Fruit fly (Drosophila melanogaster) whole organism, pupa: ENCODE measurements around the gene CG33332.

ENCODE experiments used
- CG10348 ChIP-seq: fragments of 200-800 bp; sonication (Bioruptor generic); IDR thresholded peaks from 2 replicates; pipeline ENCODE4 v1.3.6; 2022; ENCODE audit warnings: missing biosample characterization, missing genetic modification characterization
- CG12605 ChIP-seq: fragments of 200-800 bp; sonication (Bioruptor generic); IDR thresholded peaks from 2 replicates; pipeline ENCODE4 v1.3.6; 2022; ENCODE audit warnings: missing biosample characterization, missing genetic modification characterization
- CG13204 ChIP-seq: fragments of 200-800 bp; sonication (Bioruptor generic); optimal IDR thresholded peaks from 2 replicates; lab custom pipeline; 2018; ENCODE audit warnings: missing biosample characterization, mild to moderate bottlenecking, missing genetic modification characterization, moderate library complexity
- CG14655 ChIP-seq: fragments of 200-800 bp; sonication (Bioruptor generic); optimal IDR thresholded peaks from 3 replicates; lab custom pipeline; 2017; ENCODE audit warnings: mild to moderate bottlenecking, missing biosample characterization, missing genetic modification reagents, missing genetic modification characterization
- CG15710 ChIP-seq: fragments of 200-800 bp; sonication (Bioruptor generic); optimal IDR thresholded peaks from 2 replicates; lab custom pipeline; 2018; ENCODE audit warnings: missing biosample characterization, mild to moderate bottlenecking, missing genetic modification characterization, moderate library complexity
- CG17806 ChIP-seq: fragments of 200-800 bp; sonication (Bioruptor generic); optimal IDR thresholded peaks from 2 replicates; lab custom pipeline; 2018; ENCODE audit warnings: missing biosample characterization, mild to moderate bottlenecking, missing genetic modification characterization, moderate library complexity
- CG32121 ChIP-seq: fragments of 200-800 bp; sonication (Bioruptor generic); IDR thresholded peaks from 2 replicates; pipeline ENCODE4 v1.3.6; 2022; ENCODE audit warnings: missing biosample characterization, missing genetic modification characterization
- CG4496 ChIP-seq: fragments of 200-800 bp; sonication (Bioruptor generic); IDR thresholded peaks from 3 replicates; pipeline ENCODE4 v1.3.6; 2022; ENCODE audit warnings: missing biosample characterization, missing genetic modification characterization
- CG9948 ChIP-seq: fragments of 200-800 bp; sonication (Bioruptor generic); optimal IDR thresholded peaks from 2 replicates; lab custom pipeline; 2018; ENCODE audit warnings: missing biosample characterization, mild to moderate bottlenecking, missing genetic modification characterization, moderate library complexity
- EcR ChIP-seq: fragments of 200-800 bp; sonication (Bioruptor generic); optimal IDR thresholded peaks from 3 replicates; lab custom pipeline; 2019; ENCODE audit warnings: missing biosample characterization, missing genetic modification characterization, mild to moderate bottlenecking, moderate library complexity, missing genetic modification reagents
- Ets98B ChIP-seq: fragments of 200-800 bp; sonication (Bioruptor generic); IDR thresholded peaks from 2 replicates; pipeline ENCODE4 v1.3.6; 2022; ENCODE audit warnings: missing biosample characterization, missing genetic modification characterization
- Snoo ChIP-seq: fragments of 200-800 bp; sonication (Bioruptor generic); optimal IDR thresholded peaks from 3 replicates; lab custom pipeline; 2017; ENCODE audit warnings: missing biosample characterization, mild to moderate bottlenecking, missing genetic modification characterization, inconsistent platforms
- fd96Ca ChIP-seq: fragments of 200-800 bp; sonication (Bioruptor generic); IDR thresholded peaks from 3 replicates; pipeline ENCODE4 v1.3.6; 2022; ENCODE audit warnings: missing biosample characterization, missing genetic modification characterization
- rn ChIP-seq: fragments of 200-800 bp; sonication (Bioruptor generic); IDR thresholded peaks from 2 replicates; pipeline ENCODE4 v1.3.6; 2022; ENCODE audit warnings: missing biosample characterization, missing genetic modification characterization

- TF ChIP-seq CG32121 (GFP tag; lab: Robert Waterston, UW) (peak; percentile 73), Ets98B (GFP tag; lab: Robert Waterston, UW) (peak; percentile 86), CG9948 (tag; lab: Kevin White, UChicago) (peak; percentile 70), CG10348 (GFP tag; lab: Robert Waterston, UW) (peak; percentile 35; the same call in 1 of the 2 replicates), CG12605 (peak; percentile 40; the same call in 1 of the 2 replicates), CG15710 (tag; lab: Kevin White, UChicago) (no peak), CG13204 (GFP tag; lab: Kevin White, UChicago) (no peak), rn (GFP tag; lab: Robert Waterston, UW) (peak; percentile 59), CG4496 (GFP tag; lab: Robert Waterston, UW) (peak; percentile 88), EcR (GFP tag; lab: Kevin White, UChicago) (no peak), Snoo (tag; lab: Kevin White, UChicago) (peak; percentile 3), fd96Ca (GFP tag; lab: Robert Waterston, UW) (peak; percentile 83), CG17806 (tag; lab: Kevin White, UChicago) (peak; percentile 69), CG14655 (GFP tag; lab: Kevin White, UChicago) (peak; percentile 85)
Observed at dm6 chr3R:14846924-14847599, 39.2 kb upstream of the CG33332 start.
